Worm (Caenorhabditis elegans): ENCODE results near the gene str-138.

str-138 gene

ce11 chrV:8098239-8098638 is 39.8 kb downstream of the str-138 start, which contains the start of gene str-145:
TSS of gene str-145 (minus strand) at chrV:8098339.
- TF ChIP-seq unc-86 (tag; optimal IDR thresholded peaks at IDR 0.05) (no peak), hlh-17 (GFP tag; optimal IDR thresholded peaks at IDR 0.05; ENCODE audit: borderline replicate concordance) (no peak), nhr-19 (GFP tag; conservative IDR thresholded peaks at IDR 0.05) (no peak), nhr-11 (tag; optimal IDR thresholded peaks at IDR 0.05) (no peak), ceh-88 (GFP tag; IDR thresholded peaks at IDR 0.05) (no peak), lin-35 (GFP tag; optimal IDR thresholded peaks at IDR 0.05) (no peak), alr-1 (tag; optimal IDR thresholded peaks at IDR 0.05; ENCODE audit: borderline replicate concordance) (no peak), C16A3.4 (tag; optimal IDR thresholded peaks at IDR 0.05) (no peak), ceh-8 (GFP tag; optimal IDR thresholded peaks at IDR 0.05) (no peak), Y116A8C.19 (tag; optimal IDR thresholded peaks at IDR 0.05; ENCODE audit: borderline replicate concordance) (no peak), swsn-7 (tag; optimal IDR thresholded peaks at IDR 0.05) (no peak), lsy-2 (tag; optimal IDR thresholded peaks at IDR 0.05) (no peak), dpl-1 (GFP tag; optimal IDR thresholded peaks at IDR 0.05) (no peak), ztf-4 (tag; optimal IDR thresholded peaks at IDR 0.05) (no peak), ces-1 (GFP tag; optimal IDR thresholded peaks at IDR 0.05) (no peak), sox-4 (tag; optimal IDR thresholded peaks at IDR 0.05) (no peak), elt-2 (tag; optimal IDR thresholded peaks at IDR 0.05) (no peak), unc-62 (GFP tag; optimal IDR thresholded peaks at IDR 0.05) (no peak), sptf-1 (tag; optimal IDR thresholded peaks at IDR 0.05) (no peak)

- TF ChIP-seq grh-1 (GFP tag; IDR thresholded peaks at IDR 0.05) (no peak), C16A3.4 (tag; optimal IDR thresholded peaks at IDR 0.05) (no peak), tlp-1 (tag; optimal IDR thresholded peaks at IDR 0.05) (no peak), ztf-4 (tag; optimal IDR thresholded peaks at IDR 0.05) (no peak), F16B12.6 (tag; optimal IDR thresholded peaks at IDR 0.05) (no peak), nhr-47 (tag; optimal IDR thresholded peaks at IDR 0.05) (no peak), snu-23 (GFP tag; optimal IDR thresholded peaks at IDR 0.05) (no peak), fkh-4 (tag; optimal IDR thresholded peaks at IDR 0.05; ENCODE audit: borderline replicate concordance) (no peak), ceh-8 (GFP tag; optimal IDR thresholded peaks at IDR 0.05) (no peak), mep-1 (tag; optimal IDR thresholded peaks at IDR 0.05) (no peak), C34B4.2 (tag; optimal IDR thresholded peaks at IDR 0.05) (no peak), vab-15 (tag; optimal IDR thresholded peaks at IDR 0.05) (no peak), ets-5 (GFP tag; IDR thresholded peaks at IDR 0.05) (no peak), unc-62 (GFP tag; optimal IDR thresholded peaks at IDR 0.05) (no peak), dsc-1 (tag; optimal IDR thresholded peaks at IDR 0.05) (no peak), hpl-2 (GFP tag; optimal IDR thresholded peaks at IDR 0.05) (no peak), ceh-82 (tag; optimal IDR thresholded peaks at IDR 0.05) (no peak), nhr-76 (tag; optimal IDR thresholded peaks at IDR 0.05) (no peak), ama-1 (optimal IDR thresholded peaks at IDR 0.05) (no peak), efl-1 (optimal IDR thresholded peaks at IDR 0.05) (no peak), efl-1 (GFP tag; optimal IDR thresholded peaks at IDR 0.05 in 1 of 2) (no peak)
Measured at ce11 chrV:8099306-8099705, 40.8 kb downstream of the str-138 start, which contains the start of gene sdz-23. TSS of gene sdz-23 (plus strand) at chrV:8099606.

- TF ChIP-seq ceh-82 (tag; optimal IDR thresholded peaks at IDR 0.05) (no peak), jun-1 (tag; optimal IDR thresholded peaks at IDR 0.05) (no peak), lir-3 (tag; optimal IDR thresholded peaks at IDR 0.05; ENCODE audit: poor library complexity) (no peak), sox-4 (tag; optimal IDR thresholded peaks at IDR 0.05) (no peak), aly-2 (tag; optimal IDR thresholded peaks at IDR 0.05) (no peak), nhr-76 (tag; optimal IDR thresholded peaks at IDR 0.05) (no peak), isw-1 (GFP tag; IDR thresholded peaks at IDR 0.05) (no peak), nhr-47 (tag; optimal IDR thresholded peaks at IDR 0.05) (no peak), nhr-71 (tag; optimal IDR thresholded peaks at IDR 0.05) (no peak), fkh-10 (GFP tag; optimal IDR thresholded peaks at IDR 0.05) (no peak), ama-1 (optimal IDR thresholded peaks at IDR 0.05) (no peak), irx-1 (tag; optimal IDR thresholded peaks at IDR 0.05) (no peak), lin-13 (GFP tag; optimal IDR thresholded peaks at IDR 0.05) (no peak), lin-39 (tag; optimal IDR thresholded peaks at IDR 0.05) (no peak), hpl-2 (GFP tag; optimal IDR thresholded peaks at IDR 0.05) (no peak), ztf-11 (tag; optimal IDR thresholded peaks at IDR 0.05) (no peak), mep-1 (tag; optimal IDR thresholded peaks at IDR 0.05) (no peak), sup-37 (GFP tag; optimal IDR thresholded peaks at IDR 0.05) (no peak), ztf-4 (tag; optimal IDR thresholded peaks at IDR 0.05) (no peak), C34B4.2 (tag; optimal IDR thresholded peaks at IDR 0.05) (no peak)
Measured at ce11 chrV:8102960-8103359, 44.5 kb downstream of the str-138 start, which contains the start of gene str-90. TSS of gene str-90 (plus strand) at chrV:8103260.

Data from whole organism, L1 larva.